Worm (Caenorhabditis elegans): ENCODE results near the gene sams-1.

Gene sams-1

ce11 chrX:11993327-11993726, 27.6 kb downstream of the sams-1 start:
- no peak for TF ChIP-seq pha-4 (tag; optimal IDR thresholded peaks at IDR 0.05)
- no peak for TF ChIP-seq mec-3 (tag; optimal IDR thresholded peaks at IDR 0.05; ENCODE audit: borderline replicate concordance)
- TF ChIP-seq ceh-19 (GFP tag; optimal IDR thresholded peaks at IDR 0.05), result no peak
- no peak for TF ChIP-seq unc-86 (tag; optimal IDR thresholded peaks at IDR 0.05)
- no peak for TF ChIP-seq pros-1 (tag; optimal IDR thresholded peaks at IDR 0.05)
- TF ChIP-seq hlh-8 (tag; optimal IDR thresholded peaks at IDR 0.05), result no peak
- TF ChIP-seq sox-2 (GFP tag; IDR thresholded peaks at IDR 0.05), result no peak
- TF ChIP-seq nhr-232 (tag; optimal IDR thresholded peaks at IDR 0.05), result no peak
- no peak for TF ChIP-seq gmeb-2 (tag; optimal IDR thresholded peaks at IDR 0.05)
- TF ChIP-seq sdc-2 (tag; optimal IDR thresholded peaks at IDR 0.05), result no peak
- TF ChIP-seq rnt-1 (tag; optimal IDR thresholded peaks at IDR 0.05), result no peak

- TF ChIP-seq K02D7.2 (tag; optimal IDR thresholded peaks at IDR 0.05) (no peak), gmeb-2 (tag; optimal IDR thresholded peaks at IDR 0.05) (no peak), odd-2 (tag; optimal IDR thresholded peaks at IDR 0.05) (no peak), ceh-45 (GFP tag; IDR thresholded peaks at IDR 0.05) (no peak), pha-2 (tag; optimal IDR thresholded peaks at IDR 0.05) (no peak), ets-4 (tag; optimal IDR thresholded peaks at IDR 0.05) (no peak), lin-11 (tag; optimal IDR thresholded peaks at IDR 0.05) (no peak), eyg-1 (tag; optimal IDR thresholded peaks at IDR 0.05) (no peak), ceh-22 (tag; optimal IDR thresholded peaks at IDR 0.05) (no peak), unc-3 (GFP tag; conservative IDR thresholded peaks at IDR 0.05) (no peak), unc-3 (tag; optimal IDR thresholded peaks at IDR 0.05) (no peak), ceh-14 (tag; optimal IDR thresholded peaks at IDR 0.05) (no peak)
Observed at ce11 chrX:11994484-11994883, 28.7 kb downstream of the sams-1 start, which contains the start of gene C49F5.7. TSS of gene C49F5.7 (plus strand) at chrX:11994784.

ce11 chrX:11996606-11997005, 30.8 kb downstream of the sams-1 start:
- TF ChIP-seq unc-55 (GFP tag; optimal IDR thresholded peaks at IDR 0.05), result no peak
- TF ChIP-seq ceh-6 (GFP tag; optimal IDR thresholded peaks at IDR 0.05), result no peak
- no peak for TF ChIP-seq zip-5 (tag; optimal IDR thresholded peaks at IDR 0.05)
- TF ChIP-seq tbx-7 (tag; optimal IDR thresholded peaks at IDR 0.05), result no peak
- no peak for TF ChIP-seq eyg-1 (tag; optimal IDR thresholded peaks at IDR 0.05)
- no peak for TF ChIP-seq ceh-31 (tag; optimal IDR thresholded peaks at IDR 0.05)
- no peak for TF ChIP-seq sox-4 (tag; optimal IDR thresholded peaks at IDR 0.05)
- TF ChIP-seq K09A11.1 (tag; optimal IDR thresholded peaks at IDR 0.05; ENCODE audit: insufficient read depth), result no peak
- TF ChIP-seq fax-1 (tag; optimal IDR thresholded peaks at IDR 0.05), result no peak
- TF ChIP-seq sdc-2 (tag; optimal IDR thresholded peaks at IDR 0.05), result no peak
- TF ChIP-seq C08G9.2 (tag; optimal IDR thresholded peaks at IDR 0.05), result no peak
- TF ChIP-seq nhr-232 (tag; optimal IDR thresholded peaks at IDR 0.05), result no peak
- TF ChIP-seq gmeb-2 (tag; optimal IDR thresholded peaks at IDR 0.05), result no peak
- no peak for TF ChIP-seq ceh-22 (tag; optimal IDR thresholded peaks at IDR 0.05)
- no peak for TF ChIP-seq ceh-45 (GFP tag; IDR thresholded peaks at IDR 0.05)
- no peak for TF ChIP-seq rnt-1 (tag; optimal IDR thresholded peaks at IDR 0.05)

ce11 chrX:11999573-11999972, 33.8 kb downstream of the sams-1 start:
- TF ChIP-seq pax-1 (tag; optimal IDR thresholded peaks at IDR 0.05) (no peak), ceh-9 (tag; optimal IDR thresholded peaks at IDR 0.05) (no peak), fkh-10 (GFP tag; optimal IDR thresholded peaks at IDR 0.05) (no peak), che-1 (tag; optimal IDR thresholded peaks at IDR 0.05) (no peak), rnt-1 (tag; optimal IDR thresholded peaks at IDR 0.05) (no peak), ceh-22 (tag; optimal IDR thresholded peaks at IDR 0.05) (no peak), pros-1 (tag; optimal IDR thresholded peaks at IDR 0.05) (no peak), npax-4 (tag; optimal IDR thresholded peaks at IDR 0.05) (no peak), pqm-1 (tag; optimal IDR thresholded peaks at IDR 0.05) (no peak), pha-2 (tag; optimal IDR thresholded peaks at IDR 0.05) (no peak), elt-2 (tag; optimal IDR thresholded peaks at IDR 0.05) (no peak), C38D4.7 (GFP tag; optimal IDR thresholded peaks at IDR 0.05) (no peak), nhr-11 (tag; optimal IDR thresholded peaks at IDR 0.05) (no peak), ceh-18 (tag; optimal IDR thresholded peaks at IDR 0.05) (no peak)

All from whole organism, late embryonic.